Worm (Caenorhabditis elegans) whole organism, mixed stage, embryonic: ENCODE results near the gene H21P03.10.
A peak's percentile ranks its signal among the peaks of the same experiment; 100 is the strongest.

Experiments
- M03D4.4 ChIP-seq: sonication (generic microtip); optimal IDR thresholded peaks from 2 replicates; lab custom pipeline; 2017; ENCODE audit warnings: mild to moderate bottlenecking, missing genetic modification characterization, missing compliant biosample characterization
- bed-3 ChIP-seq: fragments of 200-800 bp; sonication (Bioruptor generic); optimal IDR thresholded peaks from 3 replicates; lab custom pipeline; 2018; ENCODE audit warnings: mild to moderate bottlenecking, missing genetic modification characterization, moderate library complexity, missing compliant biosample characterization
- blmp-1 ChIP-seq: fragments of 150-350 bp; optimal IDR thresholded peaks from 2 replicates; lab custom pipeline; 2014; ENCODE audit warnings: missing biosample characterization, missing genetic modification characterization
- ceh-39 ChIP-seq: fragments of 150-350 bp; optimal IDR thresholded peaks from 2 replicates; lab custom pipeline; 2014; ENCODE audit warnings: missing biosample characterization, missing genetic modification characterization
- ceh-43 ChIP-seq: fragments of 200-800 bp; sonication (Bioruptor generic); optimal IDR thresholded peaks from 2 replicates; lab custom pipeline; 2018; ENCODE audit warnings: mild to moderate bottlenecking, missing genetic modification characterization, moderate library complexity, missing compliant biosample characterization
- ceh-83 ChIP-seq: fragments of 200-800 bp; sonication (Bioruptor generic); optimal IDR thresholded peaks from 2 replicates; lab custom pipeline; 2018; ENCODE audit warnings: mild to moderate bottlenecking, missing genetic modification characterization, missing compliant biosample characterization
- ces-1 ChIP-seq: fragments of 150-350 bp; optimal IDR thresholded peaks from 2 replicates; lab custom pipeline; 2014; ENCODE audit warnings: missing biosample characterization, missing genetic modification reagents, missing genetic modification characterization
- cnd-1 ChIP-seq: fragments of 200-800 bp; sonication (Bioruptor generic); optimal IDR thresholded peaks from 2 replicates; lab custom pipeline; 2018; ENCODE audit warnings: mild to moderate bottlenecking, missing genetic modification characterization, missing compliant biosample characterization
- drap-1 ChIP-seq: fragments of 200-800 bp; sonication (Bioruptor generic); optimal IDR thresholded peaks from 3 replicates; lab custom pipeline; 2018; ENCODE audit warnings: mild to moderate bottlenecking, missing genetic modification characterization, missing compliant biosample characterization
- elt-1 ChIP-seq: sonication (generic microtip); optimal IDR thresholded peaks from 2 replicates; lab custom pipeline; 2017; ENCODE audit warnings: missing genetic modification characterization, mild to moderate bottlenecking, missing compliant biosample characterization, antibody characterized with exemption, moderate library complexity, borderline replicate concordance; ENCODE audit not compliant: insufficient read depth
- elt-3 ChIP-seq: fragments of 150-350 bp; optimal IDR thresholded peaks from 2 replicates; lab custom pipeline; 2014; ENCODE audit warnings: missing biosample characterization, missing genetic modification characterization
- flh-1 ChIP-seq: fragments of 200-800 bp; sonication (Bioruptor generic); optimal IDR thresholded peaks from 2 replicates; lab custom pipeline; 2018; ENCODE audit warnings: mild to moderate bottlenecking, missing genetic modification characterization, moderate library complexity, missing compliant biosample characterization
- ham-2 ChIP-seq: fragments of 200-800 bp; sonication (Bioruptor generic); optimal IDR thresholded peaks from 2 replicates; lab custom pipeline; 2018; ENCODE audit warnings: mild to moderate bottlenecking, missing genetic modification characterization, missing compliant biosample characterization
- hlh-1 ChIP-seq: fragments of 150-350 bp; optimal IDR thresholded peaks from 2 replicates; lab custom pipeline; 2014; ENCODE audit warnings: missing biosample characterization, missing genetic modification reagents, missing genetic modification characterization
- lin-13 ChIP-seq: fragments of 150-350 bp; optimal IDR thresholded peaks from 2 replicates; lab custom pipeline; 2014; ENCODE audit warnings: missing biosample characterization, missing genetic modification characterization
- lin-32 ChIP-seq: fragments of 200-800 bp; sonication (Bioruptor generic); optimal IDR thresholded peaks from 2 replicates; lab custom pipeline; 2018; ENCODE audit warnings: mild to moderate bottlenecking, missing genetic modification characterization, missing compliant biosample characterization
- lsy-2 ChIP-seq: fragments of 150-350 bp; optimal IDR thresholded peaks from 2 replicates; lab custom pipeline; 2014; ENCODE audit warnings: missing biosample characterization, missing genetic modification characterization
- mab-5 ChIP-seq: fragments of 150-350 bp; optimal IDR thresholded peaks from 2 replicates; lab custom pipeline; 2014; ENCODE audit warnings: missing biosample characterization, missing genetic modification characterization
- mls-2 ChIP-seq: sonication (generic microtip); optimal IDR thresholded peaks from 2 replicates; lab custom pipeline; 2016; ENCODE audit warnings: mild to moderate bottlenecking, missing genetic modification characterization, moderate library complexity, missing compliant biosample characterization
- nhr-12 ChIP-seq: fragments of 150-350 bp; optimal IDR thresholded peaks from 2 replicates; lab custom pipeline; 2014; ENCODE audit warnings: missing biosample characterization, missing genetic modification characterization
- nhr-2 ChIP-seq: fragments of 150-350 bp; optimal IDR thresholded peaks from 2 replicates; lab custom pipeline; 2014; ENCODE audit warnings: missing biosample characterization, missing genetic modification characterization
- nhr-237 ChIP-seq: fragments of 150-350 bp; optimal IDR thresholded peaks from 2 replicates; lab custom pipeline; 2014; ENCODE audit warnings: missing biosample characterization, missing genetic modification characterization
- nhr-28 ChIP-seq: fragments of 150-350 bp; optimal IDR thresholded peaks from 2 replicates; lab custom pipeline; 2014; ENCODE audit warnings: missing biosample characterization, missing genetic modification characterization
- nhr-76 ChIP-seq: sonication (generic microtip); optimal IDR thresholded peaks from 2 replicates; lab custom pipeline; 2017; ENCODE audit warnings: missing biosample characterization, missing genetic modification characterization
- pha-4 ChIP-seq: fragments of 150-350 bp; optimal IDR thresholded peaks from 2 replicates; lab custom pipeline; 2018; ENCODE audit warnings: missing biosample characterization, missing genetic modification reagents, missing genetic modification characterization
- sem-2 ChIP-seq: fragments of 200-800 bp; sonication (Bioruptor generic); optimal IDR thresholded peaks from 2 replicates; lab custom pipeline; 2018; ENCODE audit warnings: mild to moderate bottlenecking, missing genetic modification characterization, missing compliant biosample characterization
- snpc-4 ChIP-seq: fragments of 150-350 bp; optimal IDR thresholded peaks from 2 replicates; lab custom pipeline; 2014; ENCODE audit warnings: missing biosample characterization, missing genetic modification characterization
- sptf-1 ChIP-seq: sonication (generic microtip); optimal IDR thresholded peaks from 2 replicates; lab custom pipeline; 2017; ENCODE audit warnings: mild to moderate bottlenecking, missing genetic modification characterization, moderate library complexity, missing compliant biosample characterization
- tbx-8 ChIP-seq: fragments of 200-800 bp; sonication (Bioruptor generic); optimal IDR thresholded peaks from 2 replicates; lab custom pipeline; 2018; ENCODE audit warnings: mild to moderate bottlenecking, missing genetic modification characterization, moderate library complexity, missing compliant biosample characterization
- unc-120 ChIP-seq: sonication (generic microtip); optimal IDR thresholded peaks from 2 replicates; lab custom pipeline; 2017; ENCODE audit warnings: missing genetic modification characterization, missing compliant biosample characterization; ENCODE audit not compliant: poor library complexity, severe bottlenecking
- unc-39 ChIP-seq: fragments of 150-350 bp; optimal IDR thresholded peaks from 2 replicates; lab custom pipeline; 2014; ENCODE audit warnings: missing biosample characterization, missing genetic modification characterization
- unc-62 ChIP-seq: fragments of 150-350 bp; optimal IDR thresholded peaks from 2 replicates; lab custom pipeline; 2014; ENCODE audit warnings: missing biosample characterization, missing genetic modification reagents, missing genetic modification characterization
- zip-8 ChIP-seq: fragments of 150-350 bp; optimal IDR thresholded peaks from 2 replicates; lab custom pipeline; 2014; ENCODE audit warnings: missing biosample characterization, missing genetic modification characterization
- ztf-11 ChIP-seq: fragments of 150-350 bp; optimal IDR thresholded peaks from 2 replicates; lab custom pipeline; 2014; ENCODE audit warnings: missing biosample characterization, missing genetic modification characterization

H21P03.10 gene

DNA sequence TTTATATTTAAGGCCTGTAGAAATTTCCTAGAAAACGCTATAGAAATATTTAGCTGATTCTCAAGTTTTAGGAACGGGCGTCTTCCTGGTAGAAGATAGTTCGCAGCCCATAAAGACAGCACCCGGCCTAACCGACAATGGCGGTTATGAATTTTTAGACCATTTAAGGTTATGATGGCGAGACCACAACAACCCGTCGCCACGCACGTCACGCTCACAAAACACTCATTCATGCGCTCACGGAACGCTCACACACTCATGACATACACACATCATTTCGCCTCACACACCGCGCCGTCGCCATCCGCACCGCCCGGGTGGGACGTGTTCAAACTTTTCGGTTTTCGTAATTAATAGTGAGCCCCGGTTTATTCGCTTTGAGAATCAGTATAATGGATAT lies 23.2 kb downstream of the H21P03.10 start:
- TF ChIP-seq M03D4.4 (tag; lab: Kevin White, UChicago) (no peak), lin-32 (GFP tag; lab: Kevin White, UChicago) (no peak), sem-2 (no peak), drap-1 (GFP tag; lab: Kevin White, UChicago) (no peak), ztf-11 (tag; lab: Kevin White, UChicago) (no peak), ces-1 (GFP tag; lab: Kevin White, UChicago) (no peak), tbx-8 (no peak), lin-13 (tag; lab: Kevin White, UChicago) (no peak), nhr-237 (tag; lab: Kevin White, UChicago) (no peak), nhr-28 (tag; lab: Kevin White, UChicago) (no peak), unc-62 (GFP tag; lab: Kevin White, UChicago) (no peak)

DNA sequence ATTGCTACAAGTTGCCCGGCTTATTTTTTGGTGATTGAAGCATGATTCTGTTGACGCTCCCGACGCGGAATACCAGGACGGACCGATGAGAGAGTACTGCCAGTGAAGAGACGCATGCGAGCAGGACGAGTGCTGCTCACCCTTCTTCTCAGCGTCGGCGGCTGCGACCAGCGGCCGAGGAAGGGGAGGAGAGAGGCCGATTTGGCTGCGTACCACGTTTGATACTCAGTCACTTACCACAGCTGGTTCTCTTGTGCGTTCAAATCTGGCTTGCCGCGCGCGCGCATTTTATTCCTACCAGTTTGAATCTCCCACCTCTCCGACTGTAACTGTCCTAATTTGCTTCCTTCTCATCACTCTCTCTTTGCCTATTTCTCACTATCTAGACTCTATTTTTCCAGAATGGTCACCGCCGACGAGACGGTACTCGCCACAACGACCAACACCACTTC lies 23.7 kb downstream of the H21P03.10 start, which contains the start of gene mep-1:
mep-1 (plus strand) TSS at position 402 of the 452 bp plus-strand sequence.
- TF ChIP-seq mab-5 (tag; lab: Kevin White, UChicago) (no peak), pha-4 (peak; percentile 68), ces-1 (GFP tag; lab: Kevin White, UChicago) (peak; percentile 17), lsy-2 (peak; percentile 59), elt-3 (tag; lab: Kevin White, UChicago) (no peak), zip-8 (tag; lab: Kevin White, UChicago) (no peak), hlh-1 (tag; lab: Kevin White, UChicago) (peak; percentile 18), sem-2 (no peak), unc-120 (tag; lab: Kevin White, UChicago) (peak; percentile 71), ceh-39 (peak; percentile 60), lin-13 (tag; lab: Kevin White, UChicago) (peak; percentile 13), cnd-1 (tag; lab: Kevin White, UChicago) (peak; percentile 78), ztf-11 (tag; lab: Kevin White, UChicago) (peak; percentile 34), unc-62 (GFP tag; lab: Kevin White, UChicago) (peak; percentile 32), sptf-1 (tag; lab: Kevin White, UChicago) (peak; percentile 26)

DNA sequence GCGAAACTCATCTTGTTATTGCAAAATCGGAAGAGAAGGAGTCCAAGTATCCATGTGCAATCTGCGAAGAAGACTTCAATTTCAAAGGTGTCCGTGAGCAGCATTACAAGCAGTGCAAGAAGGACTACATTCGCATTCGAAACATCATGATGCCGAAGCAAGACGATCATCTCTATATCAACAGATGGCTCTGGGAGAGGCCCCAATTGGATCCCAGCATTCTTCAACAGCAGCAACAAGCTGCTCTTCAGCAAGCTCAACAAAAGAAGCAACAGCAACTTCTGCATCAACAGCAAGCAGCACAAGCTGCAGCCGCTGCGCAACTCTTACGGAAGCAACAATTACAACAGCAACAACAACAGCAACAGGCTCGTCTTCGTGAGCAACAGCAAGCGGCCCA lies 25.7 kb downstream of the H21P03.10 start:
- TF ChIP-seq mab-5 (tag; lab: Kevin White, UChicago) (no peak), elt-1 (tag; lab: Kevin White, UChicago) (no peak)

DNA sequence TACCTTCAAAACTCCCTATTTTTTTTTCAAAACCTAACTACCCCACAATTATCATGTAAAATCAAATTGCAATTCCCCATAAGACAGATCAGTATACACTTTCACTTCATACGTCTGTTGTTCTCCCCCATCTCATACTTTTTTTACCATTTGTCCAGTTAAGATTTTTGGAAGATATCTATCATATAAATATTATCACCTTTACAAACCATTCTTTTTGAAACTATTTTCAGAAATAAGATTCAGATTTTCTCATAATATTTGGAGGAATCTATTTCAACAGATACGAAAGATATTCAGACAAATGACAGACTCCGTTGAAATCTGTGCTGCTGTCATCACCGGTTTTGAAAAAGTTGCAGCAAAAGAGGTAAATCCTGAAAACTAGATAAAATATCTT lies 27.2 kb downstream of the H21P03.10 start, which contains the start of gene M04B2.2:
M04B2.2 (plus strand) TSS at position 301 of the 400 bp plus-strand sequence.
- no peak for TF ChIP-seq tbx-8
- no peak for TF ChIP-seq snpc-4 (tag; lab: Kevin White, UChicago)
- no peak for TF ChIP-seq lin-13 (tag; lab: Kevin White, UChicago)
- no peak for TF ChIP-seq M03D4.4 (tag; lab: Kevin White, UChicago)
- TF ChIP-seq sem-2, result no peak

DNA sequence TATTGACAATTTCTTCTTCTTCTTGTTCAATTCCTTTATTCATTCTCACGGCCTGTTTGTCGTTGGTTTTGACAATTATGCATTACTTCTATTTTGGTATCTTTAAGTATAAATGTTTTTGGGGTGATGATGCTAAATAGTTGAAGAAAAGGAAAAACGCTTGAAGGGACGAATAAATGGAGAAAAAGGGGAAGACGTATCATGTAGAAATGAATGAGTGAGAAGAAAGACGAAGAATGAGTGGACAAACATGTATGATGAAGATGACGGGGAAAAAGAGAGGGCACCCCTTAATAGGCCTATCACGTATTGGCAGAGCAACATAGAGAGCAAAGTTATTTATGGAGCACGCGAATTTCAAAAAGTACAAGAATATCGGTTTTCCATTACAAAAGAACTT lies 48.1 kb downstream of the H21P03.10 start, which contains the start of gene M04B2.7:
M04B2.7 (minus strand) TSS at position 101 of the 400 bp plus-strand sequence.
- TF ChIP-seq sptf-1 (tag; lab: Kevin White, UChicago) (no peak), pha-4 (no peak), lsy-2 (no peak)

DNA sequence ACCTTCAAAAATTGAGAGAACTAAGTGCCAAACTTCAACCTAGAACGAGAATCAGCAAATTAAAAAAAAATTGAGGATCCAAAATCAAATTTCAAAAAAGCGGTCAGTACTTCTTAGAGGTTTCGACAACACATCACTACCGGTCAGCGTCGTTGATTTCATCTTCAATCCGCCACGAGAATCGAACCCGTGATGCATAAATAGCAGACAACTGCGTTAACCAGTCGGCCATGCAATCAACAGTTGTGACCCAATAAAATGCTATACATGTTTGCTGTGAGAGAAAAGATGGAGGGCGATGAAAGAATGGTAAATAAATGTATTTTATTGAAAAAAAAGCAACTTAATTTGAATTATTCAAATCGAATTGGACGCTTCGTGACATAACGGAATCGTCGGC lies 49.2 kb downstream of the H21P03.10 start:
- peak; percentile 59 for TF ChIP-seq lin-13 (tag; lab: Kevin White, UChicago)
- TF ChIP-seq unc-62 (GFP tag; lab: Kevin White, UChicago), result peak; percentile 61
- no peak for TF ChIP-seq nhr-76 (tag; lab: Kevin White, UChicago)
- peak; percentile 68 for TF ChIP-seq nhr-28 (tag; lab: Kevin White, UChicago)
- TF ChIP-seq pha-4, result peak; percentile 28
- no peak for TF ChIP-seq snpc-4 (tag; lab: Kevin White, UChicago)
- TF ChIP-seq lin-32 (GFP tag; lab: Kevin White, UChicago), result peak; percentile 79
- TF ChIP-seq flh-1 (GFP tag; lab: Kevin White, UChicago), result peak; percentile 47
- TF ChIP-seq blmp-1 (tag; lab: Kevin White, UChicago), result no peak
- peak; percentile 81 for TF ChIP-seq ceh-43 (GFP tag; lab: Kevin White, UChicago)
- TF ChIP-seq unc-39, result no peak
- TF ChIP-seq ceh-39, result no peak
- TF ChIP-seq sptf-1 (tag; lab: Kevin White, UChicago), result peak; percentile 91
- peak; percentile 57 for TF ChIP-seq ztf-11 (tag; lab: Kevin White, UChicago)
- TF ChIP-seq elt-3 (tag; lab: Kevin White, UChicago), result no peak
- TF ChIP-seq hlh-1 (tag; lab: Kevin White, UChicago), result peak; percentile 54
- TF ChIP-seq lsy-2, result peak; percentile 29
- peak; percentile 90 for TF ChIP-seq mls-2 (tag; lab: Kevin White, UChicago)
- no peak for TF ChIP-seq mab-5 (tag; lab: Kevin White, UChicago)
- TF ChIP-seq ces-1 (GFP tag; lab: Kevin White, UChicago), result no peak
- no peak for TF ChIP-seq nhr-2 (tag; lab: Kevin White, UChicago)
- TF ChIP-seq elt-1 (tag; lab: Kevin White, UChicago), result no peak
- no peak for TF ChIP-seq nhr-12 (tag; lab: Kevin White, UChicago)
- peak; percentile 85 for TF ChIP-seq sem-2
- peak; percentile 90 for TF ChIP-seq ceh-83 (GFP tag; lab: Kevin White, UChicago)
- peak; percentile 90 for TF ChIP-seq M03D4.4 (tag; lab: Kevin White, UChicago)
- TF ChIP-seq bed-3 (GFP tag; lab: Kevin White, UChicago), result peak; percentile 85
- peak; percentile 93 for TF ChIP-seq drap-1 (GFP tag; lab: Kevin White, UChicago)
- peak; percentile 86 for TF ChIP-seq cnd-1 (tag; lab: Kevin White, UChicago)
- TF ChIP-seq unc-120 (tag; lab: Kevin White, UChicago), result peak; percentile 91
- peak; percentile 15 for TF ChIP-seq tbx-8
- no peak for TF ChIP-seq zip-8 (tag; lab: Kevin White, UChicago)
- TF ChIP-seq ham-2 (GFP tag; lab: Kevin White, UChicago), result peak; percentile 78
- TF ChIP-seq nhr-237 (tag; lab: Kevin White, UChicago), result peak; percentile 20
